Worm (Caenorhabditis elegans): ENCODE results near the gene F26F2.1.

DNA sequence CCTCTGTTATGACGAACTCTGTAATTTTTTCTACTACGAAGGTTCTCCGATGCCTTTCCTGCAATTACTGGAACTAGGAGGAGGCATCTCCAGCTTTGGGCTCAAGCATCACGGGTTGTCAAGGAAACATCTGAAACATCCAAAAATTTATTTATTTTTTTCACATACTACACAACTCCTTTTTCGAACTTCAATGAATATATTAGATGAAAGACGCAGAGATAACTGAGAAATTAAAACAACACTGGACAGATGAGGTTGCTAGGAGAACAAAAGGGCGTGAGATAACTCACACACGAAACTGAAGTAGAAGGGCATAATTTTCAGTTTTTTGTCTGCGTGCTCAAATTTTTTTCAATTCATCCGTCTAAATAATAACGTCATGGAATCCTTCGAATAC is 34.2 kb downstream of the F26F2.1 start, which contains the start of gene Y38H6C.13:
- TF ChIP-seq dmd-4 (tag; optimal IDR thresholded peaks at IDR 0.05; ENCODE audit: borderline replicate concordance), result no peak
- no peak for TF ChIP-seq elt-2 (tag; optimal IDR thresholded peaks at IDR 0.05)
- TF ChIP-seq unc-86 (tag; optimal IDR thresholded peaks at IDR 0.05), result no peak
- no peak for TF ChIP-seq F13H6.1 (tag; optimal IDR thresholded peaks at IDR 0.05)
